Worm (Caenorhabditis elegans): ENCODE data around the gene srg-29.

DNA sequence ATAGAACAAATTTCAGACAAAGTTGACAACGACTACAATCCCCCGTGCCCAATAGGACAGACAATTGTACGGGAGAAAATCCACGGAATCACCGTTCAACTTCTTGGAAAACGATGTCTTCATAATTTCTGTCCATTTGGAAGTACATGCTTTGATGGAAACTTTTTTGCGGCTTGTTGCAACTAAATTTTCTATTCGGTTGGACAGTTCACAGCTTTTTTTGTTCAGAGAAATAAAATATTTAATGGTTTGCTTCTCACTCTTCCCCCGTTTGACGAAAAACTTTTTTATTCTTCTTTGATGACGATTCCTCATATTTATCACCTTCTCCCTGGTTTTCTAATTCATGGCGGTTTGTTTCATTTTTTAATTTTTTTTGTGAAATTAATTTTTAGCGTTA, 22.9 kb upstream of the srg-29 start, which contains the start of gene C10G8.2:
- no peak for TF ChIP-seq him-1 (tag; optimal IDR thresholded peaks at IDR 0.05)
- no peak for TF ChIP-seq dao-5 (tag; optimal IDR thresholded peaks at IDR 0.05)
- TF ChIP-seq W03F9.2 (tag; optimal IDR thresholded peaks at IDR 0.05), result no peak

All from whole organism, L4/young adult.